Fruit fly (Drosophila melanogaster) whole organism, embryonic: ENCODE results near the gene Mrm2.

ENCODE experiments used
- Abd-B ChIP-seq: fragments of 200-800 bp; sonication (Bioruptor generic); optimal IDR thresholded peaks from 2 replicates; lab custom pipeline; 2018; ENCODE audit warnings: missing biosample characterization, mild to moderate bottlenecking, missing genetic modification characterization, moderate library complexity
- BEAF-32 ChIP-seq: fragments of 200-800 bp; sonication (Bioruptor generic); optimal IDR thresholded peaks from 3 replicates; lab custom pipeline; 2017; ENCODE audit warnings: missing biosample characterization, missing genetic modification characterization, mild to moderate bottlenecking, moderate library complexity, missing genetic modification reagents
- Bgb ChIP-seq: fragments of 200-800 bp; sonication (Bioruptor generic); IDR thresholded peaks from 2 replicates; pipeline ENCODE4 v1.3.6; 2022; ENCODE audit warnings: missing biosample characterization, missing genetic modification characterization; ENCODE audit not compliant: partially characterized antibody
- CG10321 ChIP-seq: fragments of 200-800 bp; sonication (Bioruptor generic); IDR thresholded peaks from 2 replicates; pipeline ENCODE4 v1.3.6; 2022; ENCODE audit warnings: missing biosample characterization, missing genetic modification characterization
- CG10654 ChIP-seq: fragments of 200-800 bp; sonication (Bioruptor generic); optimal IDR thresholded peaks from 2 replicates; lab custom pipeline; 2016; ENCODE audit warnings: missing biosample characterization, missing genetic modification characterization
- CG13123 ChIP-seq: fragments of 200-800 bp; sonication (Bioruptor generic); optimal IDR thresholded peaks from 2 replicates; lab custom pipeline; 2016; ENCODE audit warnings: missing biosample characterization, missing genetic modification characterization
- CG13287 ChIP-seq: fragments of 200-800 bp; sonication (Bioruptor generic); IDR thresholded peaks from 2 replicates; pipeline ENCODE4 v1.3.6; 2022; ENCODE audit warnings: missing biosample characterization, missing genetic modification characterization; ENCODE audit not compliant: partially characterized antibody
- CG13624 ChIP-seq: fragments of 200-800 bp; sonication (Bioruptor generic); optimal IDR thresholded peaks from 2 replicates; lab custom pipeline; 2016; ENCODE audit warnings: missing biosample characterization, missing genetic modification characterization
- CG14667 ChIP-seq: fragments of 200-800 bp; sonication (Bioruptor generic); IDR thresholded peaks from 2 replicates; pipeline ENCODE4 v1.3.6; 2022; ENCODE audit warnings: missing biosample characterization, missing genetic modification characterization
- CG1529 ChIP-seq: fragments of 200-800 bp; sonication (Bioruptor generic); optimal IDR thresholded peaks from 3 replicates; lab custom pipeline; 2018; ENCODE audit warnings: missing biosample characterization, missing genetic modification characterization
- CG15601 ChIP-seq: fragments of 200-800 bp; sonication (Bioruptor generic); optimal IDR thresholded peaks from 3 replicates; lab custom pipeline; 2019; ENCODE audit warnings: missing biosample characterization, mild to moderate bottlenecking, missing genetic modification characterization, moderate library complexity
- CG16815 ChIP-seq: fragments of 200-800 bp; sonication (Bioruptor generic); optimal IDR thresholded peaks from 3 replicates; lab custom pipeline; 2017; ENCODE audit warnings: missing biosample characterization, mild to moderate bottlenecking, missing genetic modification characterization
- CG17328 ChIP-seq: fragments of 200-800 bp; sonication (Bioruptor generic); IDR thresholded peaks from 2 replicates; pipeline ENCODE4 v1.3.6; 2022; ENCODE audit warnings: missing biosample characterization, missing genetic modification characterization
- CG17385 ChIP-seq: fragments of 200-800 bp; sonication (Bioruptor generic); optimal IDR thresholded peaks from 3 replicates; lab custom pipeline; 2018; ENCODE audit warnings: missing biosample characterization, mild to moderate bottlenecking, missing genetic modification characterization
- CG17802 ChIP-seq: fragments of 200-800 bp; sonication (Bioruptor generic); optimal IDR thresholded peaks from 2 replicates; lab custom pipeline; 2018; ENCODE audit warnings: missing biosample characterization, mild to moderate bottlenecking, missing genetic modification characterization, moderate library complexity
- CG18764 ChIP-seq: fragments of 200-800 bp; sonication (Bioruptor generic); optimal IDR thresholded peaks from 3 replicates; lab custom pipeline; 2016; ENCODE audit warnings: missing biosample characterization, missing genetic modification characterization
- CG30431 ChIP-seq: fragments of 200-800 bp; sonication (Bioruptor generic); optimal IDR thresholded peaks from 2 replicates; lab custom pipeline; 2017; ENCODE audit warnings: missing biosample characterization, missing genetic modification characterization
- CG31441 ChIP-seq: fragments of 200-800 bp; sonication (Bioruptor generic); IDR thresholded peaks from 2 replicates; pipeline ENCODE4 v1.3.6; 2022; ENCODE audit warnings: missing biosample characterization, missing genetic modification characterization
- CG34376 ChIP-seq: fragments of 200-800 bp; sonication (Bioruptor generic); optimal IDR thresholded peaks from 2 replicates; lab custom pipeline; 2018; ENCODE audit warnings: missing biosample characterization, mild to moderate bottlenecking, missing genetic modification characterization
- CG4424 ChIP-seq: fragments of 200-800 bp; sonication (Bioruptor generic); optimal IDR thresholded peaks from 3 replicates; lab custom pipeline; 2016; ENCODE audit warnings: missing biosample characterization, missing genetic modification characterization
- CG5245 ChIP-seq: fragments of 200-800 bp; sonication (Bioruptor generic); optimal IDR thresholded peaks from 3 replicates; lab custom pipeline; 2016; ENCODE audit warnings: missing biosample characterization, missing genetic modification characterization
- CG6272 ChIP-seq: fragments of 200-800 bp; sonication (Bioruptor generic); IDR thresholded peaks from 2 replicates; pipeline ENCODE4 v1.3.6; 2022; ENCODE audit warnings: missing biosample characterization, missing genetic modification characterization
- CG6689 ChIP-seq: fragments of 200-800 bp; sonication (Bioruptor generic); IDR thresholded peaks from 2 replicates; pipeline ENCODE4 v1.3.6; 2022; ENCODE audit warnings: missing biosample characterization, missing genetic modification characterization
- CG8765 ChIP-seq: fragments of 200-800 bp; sonication (Bioruptor generic); IDR thresholded peaks from 2 replicates; pipeline ENCODE4 v1.3.6; 2022; ENCODE audit warnings: missing biosample characterization, missing genetic modification characterization
- CHES-1-like ChIP-seq: fragments of 200-800 bp; sonication (Bioruptor generic); optimal IDR thresholded peaks from 2 replicates; lab custom pipeline; 2016; ENCODE audit warnings: missing biosample characterization, missing genetic modification characterization
- Dip2 ChIP-seq: fragments of 200-800 bp; sonication (Bioruptor generic); IDR thresholded peaks from 2 replicates; pipeline ENCODE4 v1.3.6; 2022; ENCODE audit warnings: missing biosample characterization, missing genetic modification characterization
- Dp ChIP-seq: fragments of 200-800 bp; sonication (Bioruptor generic); optimal IDR thresholded peaks from 2 replicates; lab custom pipeline; 2018; ENCODE audit warnings: missing biosample characterization, mild to moderate bottlenecking, missing genetic modification characterization, moderate library complexity
- Ets65A ChIP-seq: fragments of 200-800 bp; sonication (Bioruptor generic); peaks from one replicate; lab custom pipeline; 2016; ENCODE audit warnings: missing biosample characterization, missing genetic modification characterization
- Fer2 ChIP-seq: fragments of 200-800 bp; sonication (Bioruptor generic); optimal IDR thresholded peaks from 2 replicates; lab custom pipeline; 2018; ENCODE audit warnings: missing biosample characterization, mild to moderate bottlenecking, missing genetic modification characterization, moderate library complexity
- GATAe ChIP-seq: fragments of 200-800 bp; sonication (Bioruptor generic); conservative IDR thresholded peaks from 2 replicates; pipeline ENCODE4 v1.3.6; 2022; ENCODE audit warnings: missing biosample characterization, missing genetic modification characterization
- Gsc ChIP-seq: fragments of 200-800 bp; sonication (Bioruptor generic); IDR thresholded peaks from 2 replicates; pipeline ENCODE4 v1.3.6; 2022; ENCODE audit warnings: missing biosample characterization, missing genetic modification characterization
- H2.0 ChIP-seq: fragments of 200-800 bp; sonication (Bioruptor generic); IDR thresholded peaks from 2 replicates; pipeline ENCODE4 v1.3.6; 2022; ENCODE audit warnings: missing biosample characterization, missing genetic modification characterization
- Hr39 ChIP-seq: fragments of >200 bp; optimal IDR thresholded peaks from 2 replicates; lab custom pipeline; 2017
- Hr78 ChIP-seq, 2 experiments: fragments of 200-800 bp in 1 of 2; fragments of >200 bp in 1 of 2; sonication (Bioruptor generic) in 1 of 2; optimal IDR thresholded peaks; 2 replicates each; lab custom pipeline; 2017 to 2019; ENCODE audit warnings: missing biosample characterization in 2 of 2, missing genetic modification characterization in 2 of 2, mild to moderate bottlenecking in 1 of 2, moderate library complexity in 1 of 2
- Kr ChIP-seq: fragments of 200-800 bp; sonication (Bioruptor generic); optimal IDR thresholded peaks from 2 replicates; lab custom pipeline; 2017; ENCODE audit warnings: missing biosample characterization, mild to moderate bottlenecking, missing genetic modification characterization
- Sox100B ChIP-seq: fragments of 200-800 bp; sonication (Bioruptor generic); optimal IDR thresholded peaks from 3 replicates; lab custom pipeline; 2018; ENCODE audit warnings: missing biosample characterization, mild to moderate bottlenecking, missing genetic modification characterization
- abd-A ChIP-seq: fragments of 200-800 bp; sonication (Bioruptor generic); optimal IDR thresholded peaks from 3 replicates; lab custom pipeline; 2019; ENCODE audit warnings: missing biosample characterization, mild to moderate bottlenecking, missing genetic modification characterization, moderate library complexity
- ato ChIP-seq: fragments of 200-800 bp; sonication (Bioruptor generic); IDR thresholded peaks from 2 replicates; pipeline ENCODE4 v1.3.6; 2022; ENCODE audit warnings: missing biosample characterization, missing genetic modification characterization; ENCODE audit not compliant: partially characterized antibody
- az2 ChIP-seq: fragments of 200-800 bp; sonication (Bioruptor generic); optimal IDR thresholded peaks from 3 replicates; lab custom pipeline; 2016; ENCODE audit warnings: missing biosample characterization, missing genetic modification characterization
- bigmax ChIP-seq: fragments of 200-800 bp; sonication (Bioruptor generic); optimal IDR thresholded peaks from 2 replicates; lab custom pipeline; 2018; ENCODE audit warnings: missing biosample characterization, mild to moderate bottlenecking, missing genetic modification characterization
- bsh ChIP-seq, 2 experiments: fragments of 200-800 bp; sonication (Bioruptor generic); optimal IDR thresholded peaks; 2 replicates each; lab custom pipeline; 2017 to 2018; ENCODE audit warnings: mild to moderate bottlenecking in 2 of 2, missing biosample characterization in 2 of 2, missing genetic modification characterization in 2 of 2, moderate library complexity in 1 of 2
- chm ChIP-seq: fragments of 200-800 bp; sonication (Bioruptor generic); IDR thresholded peaks from 2 replicates; pipeline ENCODE4 v1.3.6; 2022; ENCODE audit warnings: missing biosample characterization, missing genetic modification characterization
- kni ChIP-seq: fragments of 200-800 bp; sonication (Bioruptor generic); optimal IDR thresholded peaks from 3 replicates; lab custom pipeline; 2017; ENCODE audit warnings: mild to moderate bottlenecking, missing biosample characterization, missing genetic modification reagents, missing genetic modification characterization
- onecut ChIP-seq: fragments of 200-800 bp; sonication (Bioruptor generic); IDR thresholded peaks from 2 replicates; pipeline ENCODE4 v1.3.6; 2022; ENCODE audit warnings: missing biosample characterization, missing genetic modification characterization
- ranshi ChIP-seq: fragments of 200-800 bp; sonication (Bioruptor generic); IDR thresholded peaks from 2 replicates; pipeline ENCODE4 v1.3.6; 2022; ENCODE audit warnings: missing biosample characterization, missing genetic modification characterization
- sug ChIP-seq: fragments of 200-800 bp; optimal IDR thresholded peaks from 2 replicates; lab custom pipeline; 2019; ENCODE audit warnings: missing biosample characterization, mild to moderate bottlenecking, missing genetic modification characterization, moderate library complexity
- wdn ChIP-seq: fragments of 200-800 bp; sonication (Bioruptor generic); IDR thresholded peaks from 2 replicates; pipeline ENCODE4 v1.3.6; 2022; ENCODE audit warnings: missing biosample characterization, missing genetic modification characterization
- z ChIP-seq: fragments of 200-800 bp; sonication (Bioruptor generic); IDR thresholded peaks from 3 replicates; pipeline ENCODE4 v1.3.6; 2022; ENCODE audit warnings: missing biosample characterization, missing genetic modification characterization
- zfh1 ChIP-seq: fragments of 200-800 bp; sonication (Bioruptor generic); IDR thresholded peaks from 3 replicates; pipeline ENCODE4 v1.3.6; 2022; ENCODE audit warnings: missing biosample characterization, missing genetic modification characterization

Gene Mrm2

dm6 chr3R:19860996-19861719 is at the start of gene Mrm2, which contains the start of gene Ire1:
Gene Mrm2, plus strand, starts transcription at chr3R:19861610.
Gene Ire1, minus strand, starts transcription at chr3R:19861291.
- TF ChIP-seq bigmax (GFP tag; lab: Kevin White, UChicago) (no peak), Sox100B (GFP tag; lab: Kevin White, UChicago) (peak; percentile 15), CG17328 (GFP tag; lab: Robert Waterston, UW) (peak; percentile 75), CG10321 (GFP tag; lab: Robert Waterston, UW) (no peak), Abd-B (peak; percentile 87), CG5245 (GFP tag; lab: Kevin White, UChicago) (peak; percentile 60), wdn (GFP tag; lab: Robert Waterston, UW) (peak; percentile 49; the same call in 1 of the 2 replicates), Ets65A (GFP tag; lab: Kevin White, UChicago) (peak; percentile 99), CG16815 (GFP tag; lab: Kevin White, UChicago) (peak; percentile 80), CG1529 (no peak), Gsc (GFP tag; lab: Robert Waterston, UW) (peak; percentile 58; the same call in 1 of the 2 replicates), CHES-1-like (GFP tag; lab: Kevin White, UChicago) (peak; percentile 93), CG10654 (GFP tag; lab: Kevin White, UChicago) (peak; percentile 69), CG14667 (GFP tag; lab: Robert Waterston, UW) (peak; percentile 68), CG17802 (peak; percentile 94), CG18764 (GFP tag; lab: Kevin White, UChicago) (peak; percentile 75), ato (GFP tag; lab: Robert Waterston, UW) (no peak), CG13624 (GFP tag; lab: Kevin White, UChicago) (peak; percentile 93), CG15601 (tag; lab: Kevin White, UChicago) (peak; percentile 82), CG6272 (GFP tag; lab: Robert Waterston, UW) (peak; percentile 63), z (GFP tag; lab: Robert Waterston, UW) (0 out of 3 replicates have a peak, but pooled peaks have one; percentile 26), CG13123 (GFP tag; lab: Kevin White, UChicago) (peak; percentile 54), bsh (GFP tag; optimal IDR thresholded peaks at IDR 0.05; lab: Kevin White, UChicago) (peak; percentile 20 to 78), az2 (GFP tag; lab: Kevin White, UChicago) (peak; percentile 80), zfh1 (GFP tag; lab: Robert Waterston, UW) (peak; percentile 78; the same call in 2 of the 3 replicates), Bgb (GFP tag; lab: Robert Waterston, UW) (peak; percentile 61), CG31441 (GFP tag; lab: Robert Waterston, UW) (peak; percentile 69), CG13287 (GFP tag; lab: Robert Waterston, UW) (peak; percentile 83), onecut (GFP tag; lab: Robert Waterston, UW) (peak; percentile 70), Hr39 (lab: Kevin White, UChicago) (no peak), Fer2 (tag; lab: Kevin White, UChicago) (peak; percentile 50), CG4424 (GFP tag; lab: Kevin White, UChicago) (peak; percentile 76), Dp (peak; percentile 39), GATAe (peak; percentile 39; the same call in 1 of the 2 replicates), CG30431 (GFP tag; lab: Kevin White, UChicago) (peak; percentile 73), sug (tag; lab: Kevin White, UChicago) (peak; percentile 71), abd-A (tag; lab: Kevin White, UChicago) (no peak), CG17385 (peak; percentile 43), CG8765 (peak; percentile 76), Dip2 (GFP tag; lab: Robert Waterston, UW) (no peak), chm (GFP tag; lab: Robert Waterston, UW) (peak; percentile 57; the same call in 1 of the 2 replicates), Hr78 (GFP tag; optimal IDR thresholded peaks at IDR 0.05; lab: Kevin White, UChicago) (peak; percentile 1 to 72), kni (peak; percentile 67), CG34376 (GFP tag; lab: Kevin White, UChicago) (peak; percentile 69), ranshi (GFP tag; lab: Robert Waterston, UW) (peak; percentile 77; the same call in 1 of the 2 replicates), Kr (GFP tag; lab: Kevin White, UChicago) (peak; percentile 1), H2.0 (GFP tag; lab: Robert Waterston, UW) (peak; percentile 80), CG6689 (GFP tag; lab: Robert Waterston, UW) (peak; percentile 81), BEAF-32 (GFP tag; lab: Kevin White, UChicago) (peak; percentile 89)
